Worm (Caenorhabditis elegans): ENCODE measurements around the gene best-16.

Gene best-16

ce11 chrIV:7228208-7228607 is 32.6 kb upstream of the best-16 start, which contains the start of gene D2024.5:
Gene D2024.5 (minus strand): TSS chrIV:7228308.
- no peak for TF ChIP-seq nhr-237 (tag; optimal IDR thresholded peaks at IDR 0.05)
- TF ChIP-seq blmp-1 (tag; optimal IDR thresholded peaks at IDR 0.05): no peak
- no peak for TF ChIP-seq ham-2 (GFP tag; optimal IDR thresholded peaks at IDR 0.05)
- TF ChIP-seq pha-4 (tag; optimal IDR thresholded peaks at IDR 0.05): no peak
- no peak for TF ChIP-seq drap-1 (GFP tag; optimal IDR thresholded peaks at IDR 0.05)
- TF ChIP-seq unc-62 (GFP tag; optimal IDR thresholded peaks at IDR 0.05): no peak
- TF ChIP-seq nhr-76 (tag; optimal IDR thresholded peaks at IDR 0.05): no peak
- TF ChIP-seq nhr-2 (tag; optimal IDR thresholded peaks at IDR 0.05): no peak
- TF ChIP-seq lin-13 (tag; optimal IDR thresholded peaks at IDR 0.05): no peak

DNA sequence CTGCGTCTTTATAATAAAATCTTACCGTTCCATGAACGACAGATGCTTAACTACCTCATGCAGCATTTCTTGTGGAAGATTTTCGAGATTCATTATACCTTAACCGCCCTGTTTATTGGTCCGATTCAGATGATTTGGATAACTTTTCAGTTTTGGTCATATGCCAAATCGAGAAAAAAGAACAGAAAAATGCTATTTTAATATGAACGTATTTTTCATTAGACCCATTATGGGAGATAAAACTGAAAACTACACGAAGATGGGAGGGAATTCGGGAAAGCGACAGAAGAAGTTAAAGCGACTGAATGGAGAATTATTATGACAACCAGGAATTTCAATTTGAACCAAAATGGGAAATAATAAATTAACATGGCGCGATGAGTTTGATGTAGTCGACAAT is 31.4 kb upstream of the best-16 start, which contains the start of gene R13A1.10:
Gene R13A1.10 (minus strand): TSS at position 101 of the 400 bp plus-strand sequence.
- no peak for TF ChIP-seq sptf-1 (tag; optimal IDR thresholded peaks at IDR 0.05)
- no peak for TF ChIP-seq nhr-12 (tag; optimal IDR thresholded peaks at IDR 0.05)
- no peak for TF ChIP-seq mep-1 (tag; optimal IDR thresholded peaks at IDR 0.05)
- TF ChIP-seq blmp-1 (tag; optimal IDR thresholded peaks at IDR 0.05): no peak
- no peak for TF ChIP-seq flh-1 (GFP tag; optimal IDR thresholded peaks at IDR 0.05)
- TF ChIP-seq snpc-4 (tag; optimal IDR thresholded peaks at IDR 0.05): no peak
- no peak for TF ChIP-seq ceh-39 (tag; optimal IDR thresholded peaks at IDR 0.05)
- TF ChIP-seq nhr-2 (tag; optimal IDR thresholded peaks at IDR 0.05): no peak

ce11 chrIV:7222088-7222487 is 26.5 kb upstream of the best-16 start:
- no peak for TF ChIP-seq hlh-1 (tag; optimal IDR thresholded peaks at IDR 0.05)
- TF ChIP-seq ces-1 (GFP tag; optimal IDR thresholded peaks at IDR 0.05): peak; percentile 57

DNA sequence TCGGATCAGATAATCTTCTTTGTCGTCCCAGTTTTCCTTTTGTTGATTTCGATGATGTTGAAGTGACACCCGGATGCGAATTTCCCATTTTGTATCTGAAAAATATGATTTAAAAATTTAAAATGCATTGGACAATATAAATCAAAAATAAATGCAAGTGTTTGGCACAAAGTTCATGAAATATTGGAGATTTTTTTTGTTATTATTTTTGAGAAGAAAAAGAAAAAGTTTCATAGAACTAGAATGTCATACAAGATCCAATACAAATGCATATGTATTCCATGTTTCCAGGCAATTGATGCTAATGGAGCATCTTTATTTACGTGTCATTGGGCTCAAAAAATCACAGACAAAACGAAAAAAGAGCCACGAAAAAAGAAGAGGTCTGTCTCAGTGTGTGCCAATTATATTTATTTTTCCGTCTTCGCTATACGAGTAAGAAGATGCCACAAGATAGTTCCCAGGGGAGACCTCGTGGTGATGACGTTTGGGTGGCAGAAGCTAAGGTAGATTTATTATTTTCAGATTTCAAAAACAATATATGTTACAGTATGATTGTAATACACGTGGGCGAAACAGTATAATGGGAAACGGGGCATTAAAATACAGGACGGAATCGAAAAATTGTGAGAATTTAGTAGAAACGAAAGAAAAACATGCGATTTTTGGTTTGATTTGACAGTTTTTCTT is 23.9 kb upstream of the best-16 start, which contains the start of the genes glb-23 and R13A1.1:
Gene glb-23 (minus strand): TSS at position 101 of the 690 bp plus-strand sequence.
Gene R13A1.1 (plus strand): TSS at position 640 of the 690 bp plus-strand sequence.
- TF ChIP-seq unc-62 (GFP tag; optimal IDR thresholded peaks at IDR 0.05) (no peak), elt-3 (tag; optimal IDR thresholded peaks at IDR 0.05) (no peak), nhr-237 (tag; optimal IDR thresholded peaks at IDR 0.05) (no peak), lsy-2 (tag; optimal IDR thresholded peaks at IDR 0.05) (no peak), nhr-2 (tag; optimal IDR thresholded peaks at IDR 0.05) (no peak), pha-4 (tag; optimal IDR thresholded peaks at IDR 0.05) (no peak), zip-8 (tag; optimal IDR thresholded peaks at IDR 0.05) (no peak), mls-2 (tag; optimal IDR thresholded peaks at IDR 0.05) (no peak)

- no peak for TF ChIP-seq nhr-2 (tag; optimal IDR thresholded peaks at IDR 0.05)
- TF ChIP-seq ceh-83 (GFP tag; optimal IDR thresholded peaks at IDR 0.05): no peak
- no peak for TF ChIP-seq flh-1 (GFP tag; optimal IDR thresholded peaks at IDR 0.05)
- TF ChIP-seq nhr-12 (tag; optimal IDR thresholded peaks at IDR 0.05): no peak
- no peak for TF ChIP-seq pha-4 (tag; optimal IDR thresholded peaks at IDR 0.05)
- TF ChIP-seq cnd-1 (tag; optimal IDR thresholded peaks at IDR 0.05): no peak
- TF ChIP-seq drap-1 (GFP tag; optimal IDR thresholded peaks at IDR 0.05): no peak
- no peak for TF ChIP-seq ztf-11 (tag; optimal IDR thresholded peaks at IDR 0.05)
- TF ChIP-seq lin-13 (tag; optimal IDR thresholded peaks at IDR 0.05): no peak
- no peak for TF ChIP-seq unc-62 (GFP tag; optimal IDR thresholded peaks at IDR 0.05)
- no peak for TF ChIP-seq unc-120 (tag; optimal IDR thresholded peaks at IDR 0.05; ENCODE audit: poor library complexity, severe bottlenecking)
- no peak for TF ChIP-seq elt-3 (tag; optimal IDR thresholded peaks at IDR 0.05)
- TF ChIP-seq blmp-1 (tag; optimal IDR thresholded peaks at IDR 0.05): no peak
- TF ChIP-seq lsy-2 (tag; optimal IDR thresholded peaks at IDR 0.05): no peak
- TF ChIP-seq ceh-43 (GFP tag; optimal IDR thresholded peaks at IDR 0.05): no peak
- TF ChIP-seq nhr-237 (tag; optimal IDR thresholded peaks at IDR 0.05): no peak
- TF ChIP-seq unc-39 (tag; optimal IDR thresholded peaks at IDR 0.05): no peak
Measured at ce11 chrIV:7216210-7216609, 20.6 kb upstream of the best-16 start.

DNA sequence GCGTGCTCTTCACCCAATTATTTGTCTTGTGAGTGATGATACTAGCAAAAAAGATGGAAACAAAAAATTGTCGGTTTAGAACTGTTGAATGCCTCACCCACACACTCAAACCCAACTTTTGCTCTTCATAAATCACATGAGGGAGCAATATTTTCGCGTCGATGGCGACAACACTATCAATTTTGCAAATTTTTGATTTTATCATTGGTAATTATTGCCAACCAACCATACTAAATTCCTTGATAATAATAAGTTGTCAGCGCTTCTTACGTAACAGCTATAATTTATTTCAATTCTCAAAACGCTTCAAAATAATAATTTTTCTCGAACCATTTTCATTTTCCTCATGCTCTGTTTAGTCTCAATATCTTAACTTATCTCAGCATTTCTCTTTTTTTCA is 17.1 kb upstream of the best-16 start:
- TF ChIP-seq unc-62 (GFP tag; optimal IDR thresholded peaks at IDR 0.05) (no peak), ces-1 (GFP tag; optimal IDR thresholded peaks at IDR 0.05) (no peak), ham-2 (GFP tag; optimal IDR thresholded peaks at IDR 0.05) (no peak), nhr-76 (tag; optimal IDR thresholded peaks at IDR 0.05) (no peak), mab-5 (tag; optimal IDR thresholded peaks at IDR 0.05) (no peak), nhr-237 (tag; optimal IDR thresholded peaks at IDR 0.05) (no peak), sem-2 (GFP tag; optimal IDR thresholded peaks at IDR 0.05) (no peak), M03D4.4 (tag; optimal IDR thresholded peaks at IDR 0.05) (no peak), tbx-8 (GFP tag; optimal IDR thresholded peaks at IDR 0.05) (no peak), ceh-43 (GFP tag; optimal IDR thresholded peaks at IDR 0.05) (no peak), sptf-1 (tag; optimal IDR thresholded peaks at IDR 0.05) (no peak), bed-3 (GFP tag; optimal IDR thresholded peaks at IDR 0.05) (no peak), lin-32 (GFP tag; optimal IDR thresholded peaks at IDR 0.05) (no peak), flh-1 (GFP tag; optimal IDR thresholded peaks at IDR 0.05) (no peak), hlh-1 (tag; optimal IDR thresholded peaks at IDR 0.05) (no peak), nhr-28 (tag; optimal IDR thresholded peaks at IDR 0.05) (no peak), zip-8 (tag; optimal IDR thresholded peaks at IDR 0.05) (no peak), ceh-83 (GFP tag; optimal IDR thresholded peaks at IDR 0.05) (no peak)
